Worm (Caenorhabditis elegans) whole organism, early embryonic: ENCODE measurements around the gene F53F4.4.

Experiments used
- B0310.2 ChIP-seq: sonication (generic microtip); optimal IDR thresholded peaks from 2 replicates; lab custom pipeline; 2016; ENCODE audit warnings: mild to moderate bottlenecking, missing genetic modification characterization, missing compliant biosample characterization
- F13C5.2 ChIP-seq: sonication (generic microtip); optimal IDR thresholded peaks from 2 replicates; lab custom pipeline; 2017; ENCODE audit warnings: mild to moderate bottlenecking, missing genetic modification characterization, inconsistent platforms, missing compliant biosample characterization
- aly-1 ChIP-seq: sonication (generic microtip); optimal IDR thresholded peaks from 2 replicates; lab custom pipeline; 2016; ENCODE audit warnings: missing genetic modification characterization, missing compliant biosample characterization
- ama-1 ChIP-seq: fragments of 150-350 bp; optimal IDR thresholded peaks from 2 replicates; lab custom pipeline; 2014
- ceh-13 ChIP-seq: fragments of 200-800 bp; sonication (Bioruptor generic); optimal IDR thresholded peaks from 2 replicates; lab custom pipeline; 2018; ENCODE audit warnings: mild to moderate bottlenecking, missing genetic modification characterization, missing compliant biosample characterization
- flt-1 ChIP-seq: fragments of 200-800 bp; sonication (Bioruptor generic); IDR thresholded peaks from 2 replicates; pipeline ENCODE4 v1.3.6; 2022; ENCODE audit warnings: missing genetic modification characterization, missing compliant biosample characterization
- hmbx-1 ChIP-seq: sonication (generic microtip); optimal IDR thresholded peaks from 2 replicates; lab custom pipeline; 2016; ENCODE audit warnings: mild to moderate bottlenecking, missing genetic modification characterization, missing compliant biosample characterization
- hnd-1 ChIP-seq: sonication (generic microtip); optimal IDR thresholded peaks from 2 replicates; lab custom pipeline; 2016; ENCODE audit warnings: missing genetic modification characterization, missing compliant biosample characterization
- scrt-1 ChIP-seq: fragments of 200-800 bp; sonication (Bioruptor generic); IDR thresholded peaks from 2 replicates; pipeline ENCODE4 v1.3.6; 2022; ENCODE audit warnings: missing genetic modification characterization, missing compliant biosample characterization
- tbx-37 ChIP-seq: fragments of 200-800 bp; sonication (Bioruptor generic); conservative IDR thresholded peaks from 2 replicates; pipeline ENCODE4 v1.3.6; 2022; ENCODE audit warnings: missing genetic modification reagents, missing genetic modification characterization, missing compliant biosample characterization

DNA sequence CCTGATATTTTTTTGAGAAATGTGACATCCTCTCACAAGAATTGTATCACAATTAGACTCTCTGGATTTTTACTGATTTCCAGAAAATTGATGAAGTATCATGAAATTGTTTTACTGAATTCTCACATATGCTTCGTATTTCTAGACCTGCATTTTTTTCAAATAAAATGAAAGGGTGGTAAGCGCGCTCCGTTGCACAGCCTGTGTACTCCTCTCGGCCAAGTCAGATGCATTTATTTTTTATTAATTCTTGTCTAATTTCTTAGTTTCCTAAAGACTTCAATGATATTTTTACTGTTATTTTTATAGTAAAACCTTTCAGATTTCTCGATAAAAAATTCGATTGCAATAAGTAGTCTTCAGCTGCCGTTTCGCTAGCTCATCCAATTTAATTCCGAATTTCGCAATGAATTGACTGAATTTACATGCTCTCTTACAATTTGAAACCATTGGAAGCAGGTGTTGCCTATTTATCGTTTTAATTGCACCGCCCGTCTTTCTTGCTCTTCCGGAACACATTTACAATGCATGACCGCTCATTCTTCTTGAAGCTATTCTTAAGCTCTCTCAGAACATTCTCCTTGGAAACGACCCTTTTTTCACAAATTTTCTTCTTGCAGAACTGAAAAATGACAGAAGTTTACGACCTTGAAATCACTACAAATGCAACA, 1.5 kb upstream of the F53F4.4 start, which contains the start of gene tbcb-1:
- TF ChIP-seq F13C5.2 (tag; lab: Kevin White, UChicago) (no peak), aly-1 (tag; lab: Kevin White, UChicago) (no peak), B0310.2 (no peak), hmbx-1 (tag; lab: Kevin White, UChicago) (no peak), hnd-1 (no peak), flt-1 (GFP tag; lab: Robert Waterston, UW) (no peak), ama-1 (no peak), scrt-1 (GFP tag; lab: Robert Waterston, UW) (no peak), ceh-13 (GFP tag; lab: Kevin White, UChicago) (no peak), tbx-37 (GFP tag; lab: Robert Waterston, UW) (no peak)
